Fruit fly (Drosophila melanogaster): ENCODE measurements around the gene Acp95EF.

Acp95EF gene

DNA sequence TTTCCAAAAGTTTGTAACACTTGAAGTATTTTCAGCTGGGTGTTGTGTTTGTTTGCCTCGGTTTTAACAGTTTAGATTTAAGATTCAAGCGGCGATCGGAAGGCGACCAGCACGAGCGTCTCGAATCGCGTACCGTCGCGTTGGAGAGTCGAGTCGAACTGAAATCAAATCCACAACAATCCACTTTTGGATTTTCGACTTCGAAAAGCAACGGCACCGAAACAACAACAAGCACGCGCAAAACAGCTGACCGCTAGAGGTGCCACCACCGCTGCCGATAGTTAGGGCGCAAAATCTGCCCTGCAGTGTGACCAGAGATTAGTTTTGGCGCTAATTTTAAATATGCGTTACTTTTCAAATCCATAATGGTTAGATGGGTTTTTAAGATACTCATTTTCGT lies 42.3 kb downstream of the Acp95EF start, which contains the start of gene jar (continued):
- TF ChIP-seq chn (GFP tag; optimal IDR thresholded peaks at IDR 0.05), result peak; percentile 21
- TF ChIP-seq CG34422 (GFP tag; IDR thresholded peaks at IDR 0.05), result peak; percentile 79; the same call in 2 of the 3 replicates
- peak; percentile 11 for TF ChIP-seq zf30C (GFP tag; optimal IDR thresholded peaks at IDR 0.05)
- TF ChIP-seq phol (tag; optimal IDR thresholded peaks at IDR 0.05), result peak; percentile 46
- TF ChIP-seq CG17186 (GFP tag; optimal IDR thresholded peaks at IDR 0.05), result peak; percentile 99
- peak; percentile 52 for TF ChIP-seq CG7928 (GFP tag; optimal IDR thresholded peaks at IDR 0.05)
- TF ChIP-seq salm (tag; optimal IDR thresholded peaks at IDR 0.05), result peak; percentile 24
- TF ChIP-seq psq (GFP tag; optimal IDR thresholded peaks at IDR 0.05), result no peak
- peak; percentile 54 for TF ChIP-seq CG17385 (GFP tag; optimal IDR thresholded peaks at IDR 0.05)
- TF ChIP-seq z (GFP tag; IDR thresholded peaks at IDR 0.05), result no peak
- no peak for TF ChIP-seq Nf-YA (GFP tag; IDR thresholded peaks at IDR 0.05)
- TF ChIP-seq caup (GFP tag; optimal IDR thresholded peaks at IDR 0.05; ENCODE audit: severe bottlenecking), result peak; percentile 44
- TF ChIP-seq CG1024 (GFP tag; IDR thresholded peaks at IDR 0.05), result peak; percentile 45
- peak; percentile 68 for TF ChIP-seq HmgZ (tag; optimal IDR thresholded peaks at IDR 0.05)
- TF ChIP-seq CG3281 (GFP tag; optimal IDR thresholded peaks at IDR 0.05), result peak; percentile 30
- no peak for TF ChIP-seq H15 (GFP tag; IDR thresholded peaks at IDR 0.05)
- TF ChIP-seq Bgb (GFP tag; IDR thresholded peaks at IDR 0.05; ENCODE audit: partially characterized antibody), result peak; percentile 97
- TF ChIP-seq CG1647 (GFP tag; optimal IDR thresholded peaks at IDR 0.05), result peak; percentile 6
- TF ChIP-seq nerfin-2 (GFP tag; IDR thresholded peaks at IDR 0.05; ENCODE audit: partially characterized antibody), result peak; percentile 54; the same call in 1 of the 2 replicates
- TF ChIP-seq Dad (GFP tag; optimal IDR thresholded peaks at IDR 0.05), result peak; percentile 27
- TF ChIP-seq zen (tag; optimal IDR thresholded peaks at IDR 0.05), result peak; percentile 27
- peak in 1 of 3 experiments; percentile 73 for TF ChIP-seq Stat92E (GFP tag; optimal IDR thresholded peaks at IDR 0.05)
- peak; percentile 1 for TF ChIP-seq Fer3 (tag; optimal IDR thresholded peaks at IDR 0.05)
- TF ChIP-seq Ssrp (tag; optimal IDR thresholded peaks at IDR 0.05), result no peak
- TF ChIP-seq dm (GFP tag; optimal IDR thresholded peaks at IDR 0.05), result peak; percentile 36
- peak; percentile 85 for TF ChIP-seq CG15514 (GFP tag; optimal IDR thresholded peaks at IDR 0.05)
- TF ChIP-seq bbx (GFP tag; IDR thresholded peaks at IDR 0.05; ENCODE audit: partially characterized antibody), result peak; percentile 91
- peak; percentile 50 for TF ChIP-seq CG15269 (tag; optimal IDR thresholded peaks at IDR 0.05)
- TF ChIP-seq CG7987 (GFP tag; optimal IDR thresholded peaks at IDR 0.05), result peak; percentile 71
- peak; percentile 45 for TF ChIP-seq BtbVII (GFP tag; optimal IDR thresholded peaks at IDR 0.05)
- TF ChIP-seq CG7556 (GFP tag; optimal IDR thresholded peaks at IDR 0.05), result no peak
- TF ChIP-seq CG16813 (GFP tag; IDR thresholded peaks at IDR 0.05; ENCODE audit: partially characterized antibody), result peak; percentile 85
- peak; percentile 44 for TF ChIP-seq CG9727 (GFP tag; optimal IDR thresholded peaks at IDR 0.05)
- TF ChIP-seq Tbp (GFP tag; optimal IDR thresholded peaks at IDR 0.05), result no peak
- TF ChIP-seq D19B (GFP tag; optimal IDR thresholded peaks at IDR 0.05), result no peak
- TF ChIP-seq Vsx1 (GFP tag; optimal IDR thresholded peaks at IDR 0.05), result peak; percentile 12
- TF ChIP-seq Nf-YB (GFP tag; optimal IDR thresholded peaks at IDR 0.05), result peak; percentile 22
- TF ChIP-seq Camta (GFP tag; optimal IDR thresholded peaks at IDR 0.05), result no peak
- peak; percentile 53 for TF ChIP-seq CG17912 (GFP tag; optimal IDR thresholded peaks at IDR 0.05)
- peak; percentile 21 for TF ChIP-seq Hey (tag; optimal IDR thresholded peaks at IDR 0.05)
- peak; percentile 80; the same call in 2 of the 3 replicates for TF ChIP-seq ci (GFP tag; IDR thresholded peaks at IDR 0.05)
- no peak for TF ChIP-seq eyg (GFP tag; optimal IDR thresholded peaks at IDR 0.05)
- peak; percentile 95 for TF ChIP-seq E2f1 (GFP tag; IDR thresholded peaks at IDR 0.05)
- TF ChIP-seq lab (GFP tag; optimal IDR thresholded peaks at IDR 0.05), result peak; percentile 60
- peak; percentile 14 for TF ChIP-seq ems (GFP tag; optimal IDR thresholded peaks at IDR 0.05)
- peak; percentile 37 for TF ChIP-seq CG15601 (tag; optimal IDR thresholded peaks at IDR 0.05)
- TF ChIP-seq Side (GFP tag; optimal IDR thresholded peaks at IDR 0.05), result peak; percentile 14
- TF ChIP-seq BEAF-32 (GFP tag; optimal IDR thresholded peaks at IDR 0.05), result peak; percentile 96
- peak; percentile 87 for TF ChIP-seq sna (GFP tag; IDR thresholded peaks at IDR 0.05; ENCODE audit: partially characterized antibody)

Measured in whole organism, embryonic.